Fruit fly (Drosophila melanogaster) whole organism: Measurements from ENCODE around the gene kud.

Experiments
- CG8478 ChIP-seq: fragments of >200 bp; optimal IDR thresholded peaks from 2 replicates; lab custom pipeline; 2018; ENCODE audit warnings: inconsistent platforms
- Dll ChIP-seq: fragments of >200 bp; optimal IDR thresholded peaks from 2 replicates; lab custom pipeline; 2017
- EcR ChIP-seq, 2 experiments: fragments of >200 bp; optimal IDR thresholded peaks; 2 replicates each; lab custom pipeline; 2017; ENCODE audit warnings: missing biosample characterization in 2 of 2, missing genetic modification characterization in 2 of 2, missing genetic modification reagents in 2 of 2
- psq ChIP-seq: fragments of >200 bp; optimal IDR thresholded peaks from 2 replicates; lab custom pipeline; 2017

dm6 chr3L:16825195-16825594, 19.6 kb downstream of the kud start:
- TF ChIP-seq CG8478 (lab: Kevin White, UChicago) (no peak), EcR (GFP tag; optimal IDR thresholded peaks at IDR 0.05; lab: Kevin White, UChicago) (no peak), psq (lab: Kevin White, UChicago) (no peak), Dll (no peak)
